Worm (Caenorhabditis elegans) whole organism, young adult: ENCODE data around the gene gst-20.
A peak's percentile ranks its signal among the peaks of the same experiment; 100 is the strongest.

Experiments used
- B0019.2 ChIP-seq: fragments of 200-800 bp; sonication (Bioruptor generic); conservative IDR thresholded peaks from 2 replicates; pipeline ENCODE4 v1.3.6; 2022; ENCODE audit warnings: missing genetic modification reagents, missing genetic modification characterization, missing compliant biosample characterization
- D2030.7 ChIP-seq: fragments of 200-800 bp; sonication (Bioruptor generic); IDR thresholded peaks from 2 replicates; pipeline ENCODE4 v1.3.6; 2022; ENCODE audit warnings: missing genetic modification reagents, missing genetic modification characterization, missing compliant biosample characterization
- F23B12.7 ChIP-seq: sonication (generic microtip); optimal IDR thresholded peaks from 2 replicates; lab custom pipeline; 2017; ENCODE audit warnings: missing genetic modification characterization, mild to moderate bottlenecking, missing compliant biosample characterization, antibody characterized with exemption, moderate library complexity; ENCODE audit not compliant: insufficient read depth
- F33H1.4 ChIP-seq: fragments of 200-800 bp; sonication (Bioruptor generic); IDR thresholded peaks from 2 replicates; pipeline ENCODE4 v1.3.6; 2022; ENCODE audit warnings: missing genetic modification reagents, missing genetic modification characterization, missing compliant biosample characterization
- F39B2.1 ChIP-seq: fragments of 200-800 bp; sonication (Bioruptor generic); IDR thresholded peaks from 2 replicates; pipeline ENCODE4 v1.3.6; 2022; ENCODE audit warnings: missing genetic modification reagents, missing genetic modification characterization, missing compliant biosample characterization
- F55B11.4 ChIP-seq: sonication (generic microtip); optimal IDR thresholded peaks from 2 replicates; lab custom pipeline; 2016; ENCODE audit warnings: missing compliant biosample characterization, missing genetic modification characterization, borderline replicate concordance; ENCODE audit not compliant: insufficient read depth
- K12H6.12 ChIP-seq: fragments of 200-800 bp; sonication (Bioruptor generic); optimal IDR thresholded peaks from 2 replicates; lab custom pipeline; 2018; ENCODE audit warnings: mild to moderate bottlenecking, missing genetic modification characterization, missing compliant biosample characterization
- T26A5.8 ChIP-seq: sonication (generic microtip); optimal IDR thresholded peaks from 2 replicates; lab custom pipeline; 2016; ENCODE audit warnings: missing genetic modification characterization, missing compliant biosample characterization
- Y56A3A.18 ChIP-seq: fragments of 200-800 bp; sonication (Bioruptor generic); IDR thresholded peaks from 2 replicates; pipeline ENCODE4 v1.3.6; 2022; ENCODE audit warnings: missing genetic modification reagents, missing genetic modification characterization, missing compliant biosample characterization
- Y95B8A.8 ChIP-seq: fragments of 200-800 bp; sonication (Bioruptor generic); IDR thresholded peaks from 2 replicates; pipeline ENCODE4 v1.3.6; 2022; ENCODE audit warnings: missing genetic modification reagents, missing genetic modification characterization, missing compliant biosample characterization
- ZK185.1 ChIP-seq: sonication (generic microtip); optimal IDR thresholded peaks from 2 replicates; lab custom pipeline; 2016; ENCODE audit warnings: mild to moderate bottlenecking, missing genetic modification characterization, missing compliant biosample characterization; ENCODE audit not compliant: poor library complexity, severe bottlenecking
- ceh-100 ChIP-seq: fragments of 200-800 bp; sonication (Bioruptor generic); IDR thresholded peaks from 2 replicates; pipeline ENCODE4 v1.3.6; 2022; ENCODE audit warnings: missing genetic modification reagents, missing genetic modification characterization, missing compliant biosample characterization
- die-1 ChIP-seq: sonication (generic microtip); optimal IDR thresholded peaks from 2 replicates; lab custom pipeline; 2016; ENCODE audit warnings: missing genotype, mild to moderate bottlenecking, missing genetic modification characterization, missing compliant biosample characterization
- dpff-1 ChIP-seq: sonication (generic microtip); optimal IDR thresholded peaks from 2 replicates; lab custom pipeline; 2017; ENCODE audit warnings: mild to moderate bottlenecking, missing genetic modification characterization, missing compliant biosample characterization
- dpl-1 ChIP-seq: fragments of 150-350 bp; optimal IDR thresholded peaks from 2 replicates; lab custom pipeline; 2014; ENCODE audit warnings: missing biosample characterization, missing genetic modification reagents, missing genetic modification characterization
- egl-44 ChIP-seq: fragments of 200-800 bp; sonication (Bioruptor generic); IDR thresholded peaks from 2 replicates; pipeline ENCODE4 v1.3.6; 2022; ENCODE audit warnings: missing genetic modification reagents, missing genetic modification characterization, missing compliant biosample characterization
- egrh-3 ChIP-seq: fragments of 200-800 bp; sonication (Bioruptor generic); IDR thresholded peaks from 2 replicates; pipeline ENCODE4 v1.3.6; 2022; ENCODE audit warnings: missing genetic modification reagents, missing genetic modification characterization, missing compliant biosample characterization
- fkh-3 ChIP-seq: sonication (generic microtip); optimal IDR thresholded peaks from 2 replicates; lab custom pipeline; 2016; ENCODE audit warnings: mild to moderate bottlenecking, missing genetic modification characterization, missing compliant biosample characterization
- gei-17 ChIP-seq: fragments of 200-800 bp; sonication (Bioruptor generic); optimal IDR thresholded peaks from 2 replicates; lab custom pipeline; 2018; ENCODE audit warnings: mild to moderate bottlenecking, missing genetic modification characterization, missing compliant biosample characterization
- hmg-20 ChIP-seq: fragments of 200-800 bp; sonication (Bioruptor generic); IDR thresholded peaks from 2 replicates; pipeline ENCODE4 v1.3.6; 2022; ENCODE audit warnings: missing genetic modification reagents, missing genetic modification characterization, missing compliant biosample characterization
- hsf-1 ChIP-seq: fragments of 200-800 bp; sonication (Bioruptor generic); IDR thresholded peaks from 2 replicates; pipeline ENCODE4 v1.3.6; 2022; ENCODE audit warnings: missing genetic modification reagents, missing genetic modification characterization, missing compliant biosample characterization
- lag-1 ChIP-seq: fragments of 200-800 bp; sonication (Bioruptor generic); IDR thresholded peaks from 2 replicates; pipeline ENCODE4 v1.3.6; 2022; ENCODE audit warnings: missing genetic modification reagents, missing genetic modification characterization, missing compliant biosample characterization
- lin-26 ChIP-seq: fragments of 200-800 bp; sonication (Bioruptor generic); IDR thresholded peaks from 2 replicates; pipeline ENCODE4 v1.3.6; 2022; ENCODE audit warnings: missing genetic modification reagents, missing genetic modification characterization, missing compliant biosample characterization
- lsl-1 ChIP-seq: fragments of 200-800 bp; sonication (Bioruptor generic); optimal IDR thresholded peaks from 2 replicates; lab custom pipeline; 2018; ENCODE audit warnings: mild to moderate bottlenecking, missing genetic modification characterization, moderate library complexity, missing compliant biosample characterization
- lsy-27 ChIP-seq: sonication (generic microtip); optimal IDR thresholded peaks from 2 replicates; lab custom pipeline; 2017; ENCODE audit warnings: missing genetic modification characterization, mild to moderate bottlenecking, missing compliant biosample characterization, antibody characterized with exemption, missing genotype, borderline replicate concordance; ENCODE audit not compliant: insufficient read depth
- madf-3 ChIP-seq: fragments of 200-800 bp; sonication (Bioruptor generic); IDR thresholded peaks from 2 replicates; pipeline ENCODE4 v1.3.6; 2022; ENCODE audit warnings: missing genetic modification reagents, missing genetic modification characterization, missing compliant biosample characterization
- mes-4 ChIP-seq: sonication (generic microtip); optimal IDR thresholded peaks from 2 replicates; lab custom pipeline; 2016; ENCODE audit warnings: missing genotype, missing genetic modification characterization, missing compliant biosample characterization
- mxl-1 ChIP-seq: sonication (generic microtip); optimal IDR thresholded peaks from 2 replicates; lab custom pipeline; 2016; ENCODE audit warnings: missing genetic modification characterization, missing compliant biosample characterization
- nhr-120 ChIP-seq: fragments of 200-800 bp; sonication (Bioruptor generic); IDR thresholded peaks from 2 replicates; pipeline ENCODE4 v1.3.6; 2022; ENCODE audit warnings: missing genetic modification characterization, missing compliant biosample characterization
- pbrm-1 ChIP-seq: fragments of 200-800 bp; sonication (Bioruptor generic); IDR thresholded peaks from 2 replicates; pipeline ENCODE4 v1.3.6; 2022; ENCODE audit warnings: missing genetic modification reagents, missing genetic modification characterization, missing compliant biosample characterization
- pha-4 ChIP-seq: fragments of 150-350 bp; sonication (generic microtip); optimal IDR thresholded peaks from 2 replicates; lab custom pipeline; 2014; ENCODE audit warnings: missing biosample characterization, missing genetic modification reagents, missing genetic modification characterization
- snpc-4 ChIP-seq, 5 experiments: fragments of 150-350 bp in 1 of 5; sonication (generic microtip) in 4 of 5; optimal IDR thresholded peaks; 2 replicates each; lab custom pipeline; 2014 to 2018; ENCODE audit warnings: missing genetic modification characterization in 5 of 5, missing biosample characterization in 3 of 5, antibody characterized with exemption in 2 of 5, mild to moderate bottlenecking in 2 of 5, missing compliant biosample characterization in 2 of 5, missing genotype in 2 of 5, moderate library complexity in 2 of 5, missing genetic modification reagents in 1 of 5
- somi-1 ChIP-seq: fragments of 200-800 bp; sonication (Bioruptor generic); optimal IDR thresholded peaks from 2 replicates; lab custom pipeline; 2018; ENCODE audit warnings: mild to moderate bottlenecking, missing genetic modification characterization, missing compliant biosample characterization
- tbp1 ChIP-seq: fragments of 200-800 bp; sonication (Bioruptor generic); optimal IDR thresholded peaks from 2 replicates; lab custom pipeline; 2018; ENCODE audit warnings: mild to moderate bottlenecking, missing genetic modification characterization, missing compliant biosample characterization
- tlf-1 ChIP-seq: fragments of 200-800 bp; sonication (Bioruptor generic); optimal IDR thresholded peaks from 2 replicates; lab custom pipeline; 2018; ENCODE audit warnings: mild to moderate bottlenecking, missing genetic modification characterization, missing compliant biosample characterization
- unc-62 ChIP-seq: fragments of 150-350 bp; optimal IDR thresholded peaks from 2 replicates; lab custom pipeline; 2014; ENCODE audit warnings: missing biosample characterization, missing genetic modification reagents, missing genetic modification characterization
- xnd-1 ChIP-seq: sonication (generic microtip); optimal IDR thresholded peaks from 2 replicates; lab custom pipeline; 2016; ENCODE audit warnings: missing genotype, missing genetic modification reagents, missing genetic modification characterization, missing compliant biosample characterization
- zfh-2 ChIP-seq: fragments of 200-800 bp; sonication (Bioruptor generic); conservative IDR thresholded peaks from 2 replicates; pipeline ENCODE4 v1.3.6; 2022; ENCODE audit warnings: missing genetic modification reagents, missing genetic modification characterization, missing compliant biosample characterization
- ztf-26 ChIP-seq: sonication (generic microtip); optimal IDR thresholded peaks from 2 replicates; lab custom pipeline; 2017; ENCODE audit warnings: missing genetic modification characterization, missing compliant biosample characterization
- ztf-3 ChIP-seq: fragments of 200-800 bp; sonication (Bioruptor generic); optimal IDR thresholded peaks from 2 replicates; lab custom pipeline; 2018; ENCODE audit warnings: mild to moderate bottlenecking, missing genetic modification characterization, missing compliant biosample characterization

The gst-20 gene

ce11 chrII:13614516-13614915 lies 4.9 kb upstream of the gst-20 start:
- 0 out of 2 replicates have a peak, but pooled peaks have one; percentile 33 for TF ChIP-seq egrh-3 (GFP tag; lab: Robert Waterston, UW)
- TF ChIP-seq madf-3 (GFP tag; lab: Robert Waterston, UW): no peak

ce11 chrII:13613096-13613495 lies 3.5 kb upstream of the gst-20 start, which contains the start of gene gst-15:
Gene gst-15, minus strand, starts transcription at chrII:13613196.
- TF ChIP-seq ztf-3 (GFP tag; lab: Kevin White, UChicago): no peak
- TF ChIP-seq, all 124 proteins: peak for 0

ce11 chrII:13611186-13611585 lies 1.6 kb upstream of the gst-20 start, which contains the start of gene gst-24:
Gene gst-24, minus strand, starts transcription at chrII:13611366.
- TF ChIP-seq D2030.7 (GFP tag; lab: Robert Waterston, UW) (no peak), zfh-2 (no peak), dpff-1 (tag; lab: Kevin White, UChicago) (no peak), ZK185.1 (no peak), egl-44 (no peak), ztf-26 (tag; lab: Kevin White, UChicago) (no peak), mxl-1 (tag; lab: Kevin White, UChicago) (no peak), ceh-100 (GFP tag; lab: Robert Waterston, UW) (no peak), nhr-120 (GFP tag; lab: Robert Waterston, UW) (no peak), pha-4 (tag; lab: Kevin White, UChicago) (no peak), lsl-1 (GFP tag; lab: Kevin White, UChicago) (no peak), die-1 (tag; lab: Kevin White, UChicago) (no peak), F33H1.4 (GFP tag; lab: Robert Waterston, UW) (no peak), gei-17 (GFP tag; lab: Kevin White, UChicago) (no peak), mes-4 (no peak), unc-62 (GFP tag; lab: Kevin White, UChicago) (no peak), somi-1 (no peak)

- no peak for TF ChIP-seq B0019.2
- no peak for TF ChIP-seq lin-26 (GFP tag; lab: Robert Waterston, UW)
Measured at ce11 chrII:13600904-13601303, 8.7 kb downstream of the gst-20 start, which contains the start of gene csp-1. Gene csp-1, plus strand, starts transcription at chrII:13601204.

ce11 chrII:13596505-13596977 lies 13.1 kb downstream of the gst-20 start, which contains the start of the genes fbxc-23 and csc-1:
Gene fbxc-23, minus strand, starts transcription at chrII:13596555.
Gene csc-1, plus strand, starts transcription at chrII:13596955.
- no peak for TF ChIP-seq Y56A3A.18 (GFP tag; lab: Robert Waterston, UW)
- TF ChIP-seq K12H6.12 (tag; lab: Kevin White, UChicago): no peak
- 0 out of 2 replicates have a peak, but pooled peaks have one; percentile 41 for TF ChIP-seq hsf-1
- TF ChIP-seq hmg-20 (GFP tag; lab: Robert Waterston, UW): no peak
- 0 out of 2 replicates have a peak, but pooled peaks have one; percentile 10 for TF ChIP-seq pbrm-1 (GFP tag; lab: Robert Waterston, UW)
- no peak for TF ChIP-seq F55B11.4
- TF ChIP-seq tbp1: peak; percentile 24
- TF ChIP-seq xnd-1 (tag; lab: Kevin White, UChicago): peak; percentile 92
- TF ChIP-seq D2030.7 (GFP tag; lab: Robert Waterston, UW): peak; percentile 82
- TF ChIP-seq Y95B8A.8 (GFP tag; lab: Robert Waterston, UW): peak; percentile 44; the same call in 1 of the 2 replicates
- TF ChIP-seq snpc-4 (GFP tag; optimal IDR thresholded peaks at IDR 0.05; lab: Kevin White, UChicago): no peak
- peak in 3 of 4 experiments; percentile 15 to 76 (median 53) for TF ChIP-seq snpc-4 (tag; optimal IDR thresholded peaks at IDR 0.05; lab: Kevin White, UChicago)
- no peak for TF ChIP-seq lag-1 (GFP tag; lab: Robert Waterston, UW)
- TF ChIP-seq B0019.2: peak; percentile 47; the same call in 1 of the 2 replicates
- no peak for TF ChIP-seq fkh-3 (tag; lab: Kevin White, UChicago)
- TF ChIP-seq T26A5.8 (tag; lab: Kevin White, UChicago): no peak
- no peak for TF ChIP-seq lsy-27 (tag; lab: Kevin White, UChicago)
- TF ChIP-seq dpl-1 (GFP tag; lab: Kevin White, UChicago): peak; percentile 88
- no peak for TF ChIP-seq F39B2.1 (GFP tag; lab: Robert Waterston, UW)
- no peak for TF ChIP-seq F23B12.7 (tag; lab: Kevin White, UChicago)
- peak; percentile 41 for TF ChIP-seq tlf-1 (GFP tag; lab: Kevin White, UChicago)
- no peak for TF ChIP-seq nhr-120 (GFP tag; lab: Robert Waterston, UW)
- no peak for TF ChIP-seq gei-17 (GFP tag; lab: Kevin White, UChicago)
